Worm (Caenorhabditis elegans) whole organism, midembryonic: ENCODE results near the gene irld-7.
A peak's percentile ranks its signal among the peaks of the same experiment; 100 is the strongest.

ENCODE experiments used
- T22C8.4 ChIP-seq: fragments of 200-800 bp; sonication (Bioruptor generic); IDR thresholded peaks from 2 replicates; pipeline ENCODE4 v1.3.6; 2022; ENCODE audit warnings: missing genetic modification characterization, missing compliant biosample characterization
- cog-1 ChIP-seq: sonication (generic microtip); optimal IDR thresholded peaks from 2 replicates; lab custom pipeline; 2016; ENCODE audit warnings: missing genetic modification characterization, missing compliant biosample characterization
- flt-1 ChIP-seq: fragments of 200-800 bp; sonication (Bioruptor generic); IDR thresholded peaks from 2 replicates; pipeline ENCODE4 v1.3.6; 2022; ENCODE audit warnings: missing genetic modification characterization, missing compliant biosample characterization
- klf-2 ChIP-seq: fragments of 200-800 bp; sonication (Bioruptor generic); conservative IDR thresholded peaks from 2 replicates; pipeline ENCODE4 v1.3.6; 2022; ENCODE audit warnings: missing genetic modification reagents, missing genetic modification characterization, missing compliant biosample characterization
- med-1 ChIP-seq: sonication (generic microtip); optimal IDR thresholded peaks from 2 replicates; lab custom pipeline; 2017; ENCODE audit warnings: missing genetic modification characterization, mild to moderate bottlenecking, missing compliant biosample characterization, antibody characterized with exemption, missing genetic modification reagents; ENCODE audit not compliant: insufficient read depth
- ref-1 ChIP-seq: fragments of 200-800 bp; sonication (Bioruptor generic); conservative IDR thresholded peaks from 2 replicates; pipeline ENCODE4 v1.3.6; 2022; ENCODE audit warnings: missing genetic modification reagents, missing genetic modification characterization, missing compliant biosample characterization
- tab-1 ChIP-seq: fragments of 200-800 bp; sonication (Bioruptor generic); IDR thresholded peaks from 2 replicates; pipeline ENCODE4 v1.3.6; 2022; ENCODE audit warnings: missing genetic modification characterization, missing compliant biosample characterization
- ztf-23 ChIP-seq: fragments of 200-800 bp; sonication (Bioruptor generic); IDR thresholded peaks from 2 replicates; pipeline ENCODE4 v1.3.6; 2022; ENCODE audit warnings: missing genetic modification reagents, missing genetic modification characterization, missing compliant biosample characterization
- ztf-29 ChIP-seq: fragments of 200-800 bp; sonication (Bioruptor generic); IDR thresholded peaks from 2 replicates; pipeline ENCODE4 v1.3.6; 2022; ENCODE audit warnings: missing genetic modification reagents, missing genetic modification characterization, missing compliant biosample characterization

The irld-7 gene

ce11 chrIV:6560434-6560833 is 29.7 kb upstream of the irld-7 start, which contains the start of gene best-9:
Gene best-9, plus strand, starts transcription at chrIV:6560734.
- TF ChIP-seq ztf-23 (GFP tag; lab: Robert Waterston, UW), result no peak
- TF ChIP-seq flt-1 (GFP tag; lab: Robert Waterston, UW), result no peak
- no peak for TF ChIP-seq tab-1 (GFP tag; lab: Robert Waterston, UW)
- TF ChIP-seq ref-1, result no peak
- TF ChIP-seq T22C8.4 (GFP tag; lab: Robert Waterston, UW), result no peak
- no peak for TF ChIP-seq klf-2 (GFP tag; lab: Robert Waterston, UW)
- TF ChIP-seq med-1 (GFP tag; lab: Kevin White, UChicago), result no peak
- TF ChIP-seq cog-1 (tag; lab: Kevin White, UChicago), result no peak
- TF ChIP-seq ztf-29, result no peak

ce11 chrIV:6562039-6562438 is 28.1 kb upstream of the irld-7 start:
- TF ChIP-seq ztf-23 (GFP tag; lab: Robert Waterston, UW), result no peak

- no peak for TF ChIP-seq ref-1
- no peak for TF ChIP-seq klf-2 (GFP tag; lab: Robert Waterston, UW)
- TF ChIP-seq flt-1 (GFP tag; lab: Robert Waterston, UW), result no peak
- no peak for TF ChIP-seq T22C8.4 (GFP tag; lab: Robert Waterston, UW)
- no peak for TF ChIP-seq cog-1 (tag; lab: Kevin White, UChicago)
- TF ChIP-seq ztf-23 (GFP tag; lab: Robert Waterston, UW), result no peak
- TF ChIP-seq tab-1 (GFP tag; lab: Robert Waterston, UW), result no peak
- no peak for TF ChIP-seq med-1 (GFP tag; lab: Kevin White, UChicago)
- no peak for TF ChIP-seq ztf-29
These were observed 24.6 kb upstream of the irld-7 start for ce11 chrIV:6565605-6566004.

- TF ChIP-seq flt-1 (GFP tag; lab: Robert Waterston, UW), result no peak
- TF ChIP-seq med-1 (GFP tag; lab: Kevin White, UChicago), result no peak
- no peak for TF ChIP-seq cog-1 (tag; lab: Kevin White, UChicago)
- TF ChIP-seq klf-2 (GFP tag; lab: Robert Waterston, UW), result no peak
These were observed 17.9 kb upstream of the irld-7 start, which contains the start of gene bicd-1 for ce11 chrIV:6572238-6572637. Gene bicd-1, minus strand, starts transcription at chrIV:6572338.

- TF ChIP-seq ref-1, result no peak
- no peak for TF ChIP-seq cog-1 (tag; lab: Kevin White, UChicago)
- no peak for TF ChIP-seq ztf-23 (GFP tag; lab: Robert Waterston, UW)
- no peak for TF ChIP-seq klf-2 (GFP tag; lab: Robert Waterston, UW)
These were observed 17.5 kb upstream of the irld-7 start for ce11 chrIV:6572655-6573054.

ce11 chrIV:6574343-6574742 is 15.8 kb upstream of the irld-7 start:
- TF ChIP-seq ztf-29, result no peak
- TF ChIP-seq ztf-23 (GFP tag; lab: Robert Waterston, UW), result no peak
- no peak for TF ChIP-seq flt-1 (GFP tag; lab: Robert Waterston, UW)
- no peak for TF ChIP-seq ref-1
- TF ChIP-seq cog-1 (tag; lab: Kevin White, UChicago), result no peak

- no peak for TF ChIP-seq cog-1 (tag; lab: Kevin White, UChicago)
These were observed 14.0 kb upstream of the irld-7 start for ce11 chrIV:6575959-6576727.

- TF ChIP-seq ref-1 (no peak), cog-1 (tag; lab: Kevin White, UChicago) (peak; percentile 1), med-1 (GFP tag; lab: Kevin White, UChicago) (no peak)
These were observed 13.4 kb upstream of the irld-7 start for ce11 chrIV:6576728-6577101.

ce11 chrIV:6577914-6578313 is 12.2 kb upstream of the irld-7 start, which contains the start of gene C43G2.3:
Gene C43G2.3, plus strand, starts transcription at chrIV:6578214.
- TF ChIP-seq klf-2 (GFP tag; lab: Robert Waterston, UW) (no peak), cog-1 (tag; lab: Kevin White, UChicago) (no peak), tab-1 (GFP tag; lab: Robert Waterston, UW) (no peak), ztf-29 (no peak), ztf-23 (GFP tag; lab: Robert Waterston, UW) (no peak), flt-1 (GFP tag; lab: Robert Waterston, UW) (no peak), med-1 (GFP tag; lab: Kevin White, UChicago) (no peak), T22C8.4 (GFP tag; lab: Robert Waterston, UW) (no peak), ref-1 (no peak)

- TF ChIP-seq med-1 (GFP tag; lab: Kevin White, UChicago) (no peak), flt-1 (GFP tag; lab: Robert Waterston, UW) (no peak), cog-1 (tag; lab: Kevin White, UChicago) (no peak)
These were observed 8.5 kb upstream of the irld-7 start for ce11 chrIV:6581658-6582057.

- TF ChIP-seq med-1 (GFP tag; lab: Kevin White, UChicago), result no peak
- TF ChIP-seq flt-1 (GFP tag; lab: Robert Waterston, UW), result no peak
- TF ChIP-seq T22C8.4 (GFP tag; lab: Robert Waterston, UW), result no peak
- TF ChIP-seq tab-1 (GFP tag; lab: Robert Waterston, UW), result no peak
- no peak for TF ChIP-seq cog-1 (tag; lab: Kevin White, UChicago)
- no peak for TF ChIP-seq ztf-23 (GFP tag; lab: Robert Waterston, UW)
- no peak for TF ChIP-seq ztf-29
- TF ChIP-seq klf-2 (GFP tag; lab: Robert Waterston, UW), result no peak
These were observed 7.6 kb upstream of the irld-7 start, which contains the start of gene odr-8 for ce11 chrIV:6582604-6583003. Gene odr-8, minus strand, starts transcription at chrIV:6582704.
